Worm (Caenorhabditis elegans) whole organism, L2 larva: ENCODE data around the gene ogdh-1.

Experiments
- F13H6.1 ChIP-seq: sonication (generic microtip); optimal IDR thresholded peaks from 2 replicates; lab custom pipeline; 2016; ENCODE audit warnings: missing genetic modification characterization, missing compliant biosample characterization
- R02D3.7 ChIP-seq: fragments of 150-350 bp; optimal IDR thresholded peaks from 2 replicates; lab custom pipeline; 2014; ENCODE audit warnings: missing biosample characterization, missing genetic modification characterization
- Y55F3AM.14 ChIP-seq: fragments of 200-800 bp; sonication (Bioruptor generic); optimal IDR thresholded peaks from 2 replicates; lab custom pipeline; 2018; ENCODE audit warnings: mild to moderate bottlenecking, missing genetic modification characterization, missing compliant biosample characterization
- ZK546.5 ChIP-seq: sonication (generic microtip); optimal IDR thresholded peaks from 2 replicates; lab custom pipeline; 2017; ENCODE audit warnings: missing biosample characterization, missing genetic modification characterization
- alr-1 ChIP-seq: fragments of 150-350 bp; optimal IDR thresholded peaks from 2 replicates; lab custom pipeline; 2014; ENCODE audit warnings: missing biosample characterization, missing genetic modification characterization
- aly-2 ChIP-seq: fragments of 150-350 bp; optimal IDR thresholded peaks from 2 replicates; lab custom pipeline; 2014; ENCODE audit warnings: missing biosample characterization, missing genetic modification characterization
- ama-1 ChIP-seq: fragments of 150-350 bp; optimal IDR thresholded peaks from 2 replicates; lab custom pipeline; 2018; ENCODE audit warnings: inconsistent platforms
- blmp-1 ChIP-seq: sonication (generic microtip); optimal IDR thresholded peaks from 2 replicates; lab custom pipeline; 2017; ENCODE audit warnings: missing genetic modification characterization, mild to moderate bottlenecking, missing compliant biosample characterization, antibody characterized with exemption, moderate library complexity; ENCODE audit not compliant: insufficient read depth
- ceh-16 ChIP-seq: fragments of 150-350 bp; optimal IDR thresholded peaks from 2 replicates; lab custom pipeline; 2014; ENCODE audit warnings: missing biosample characterization, missing genetic modification characterization
- dmd-4 ChIP-seq: sonication (generic microtip); optimal IDR thresholded peaks from 2 replicates; lab custom pipeline; 2017; ENCODE audit warnings: missing biosample characterization, missing genetic modification characterization
- egl-27 ChIP-seq: sonication (generic microtip); optimal IDR thresholded peaks from 3 replicates; lab custom pipeline; 2017; ENCODE audit warnings: missing biosample characterization, missing genetic modification reagents, missing genetic modification characterization
- elt-1 ChIP-seq: fragments of 150-350 bp; optimal IDR thresholded peaks from 2 replicates; lab custom pipeline; 2014; ENCODE audit warnings: missing biosample characterization, missing genetic modification characterization
- elt-3 ChIP-seq: sonication (generic microtip); optimal IDR thresholded peaks from 2 replicates; lab custom pipeline; 2017; ENCODE audit warnings: missing biosample characterization, missing genetic modification characterization
- fos-1 ChIP-seq: fragments of 150-350 bp; optimal IDR thresholded peaks from 2 replicates; lab custom pipeline; 2014; ENCODE audit warnings: missing biosample characterization, missing genetic modification characterization
- lin-11 ChIP-seq: fragments of 150-350 bp; sonication (generic microtip); optimal IDR thresholded peaks from 2 replicates; lab custom pipeline; 2014; ENCODE audit warnings: missing biosample characterization, missing genetic modification characterization, inconsistent platforms, mixed read lengths
- lin-13 ChIP-seq: fragments of 150-350 bp; optimal IDR thresholded peaks from 2 replicates; lab custom pipeline; 2014; ENCODE audit warnings: missing biosample characterization, missing genetic modification reagents, missing genetic modification characterization
- lsy-2 ChIP-seq, 2 experiments: fragments of 150-350 bp in 1 of 2; sonication (generic microtip) in 1 of 2; optimal IDR thresholded peaks; 2 replicates each; lab custom pipeline; 2014 to 2017; ENCODE audit warnings: missing biosample characterization in 2 of 2, missing genetic modification characterization in 2 of 2
- mab-5 ChIP-seq: fragments of 150-350 bp; optimal IDR thresholded peaks from 2 replicates; lab custom pipeline; 2014; ENCODE audit warnings: missing biosample characterization, missing genetic modification characterization
- mbf-1 ChIP-seq: sonication (generic microtip); optimal IDR thresholded peaks from 2 replicates; lab custom pipeline; 2017; ENCODE audit warnings: missing biosample characterization, missing genetic modification characterization
- mdl-1 ChIP-seq, 2 experiments: fragments of 150-350 bp in 1 of 2; sonication (generic microtip) in 1 of 2; optimal IDR thresholded peaks; 2 replicates each; lab custom pipeline; 2017; ENCODE audit warnings: missing biosample characterization in 2 of 2, missing genetic modification characterization in 2 of 2
- nhr-10 ChIP-seq: sonication (generic microtip); optimal IDR thresholded peaks from 2 replicates; lab custom pipeline; 2017; ENCODE audit warnings: missing biosample characterization, missing genetic modification characterization
- nhr-237 ChIP-seq: fragments of 150-350 bp; optimal IDR thresholded peaks from 2 replicates; lab custom pipeline; 2014; ENCODE audit warnings: missing biosample characterization, missing genetic modification characterization
- nhr-25 ChIP-seq: fragments of 150-350 bp; sonication (generic microtip); optimal IDR thresholded peaks from 3 replicates; lab custom pipeline; 2014; ENCODE audit warnings: missing biosample characterization, missing genetic modification characterization
- nhr-6 ChIP-seq: fragments of 150-350 bp; optimal IDR thresholded peaks from 2 replicates; lab custom pipeline; 2014; ENCODE audit warnings: missing biosample characterization, missing genetic modification characterization
- nhr-77 ChIP-seq: fragments of 150-350 bp; optimal IDR thresholded peaks from 2 replicates; lab custom pipeline; 2014; ENCODE audit warnings: missing biosample characterization, missing genetic modification characterization
- snpc-4 ChIP-seq: fragments of 150-350 bp; optimal IDR thresholded peaks from 2 replicates; lab custom pipeline; 2014; ENCODE audit warnings: missing biosample characterization, missing genetic modification characterization
- unc-55 ChIP-seq: fragments of 150-350 bp; sonication (generic microtip); optimal IDR thresholded peaks from 3 replicates; lab custom pipeline; 2014; ENCODE audit warnings: missing biosample characterization, missing genetic modification reagents, missing genetic modification characterization
- unc-62 ChIP-seq: fragments of 150-350 bp; optimal IDR thresholded peaks from 2 replicates; lab custom pipeline; 2014; ENCODE audit warnings: missing biosample characterization, missing genetic modification reagents, missing genetic modification characterization
- zag-1 ChIP-seq: fragments of 150-350 bp; optimal IDR thresholded peaks from 2 replicates; lab custom pipeline; 2014; ENCODE audit warnings: missing biosample characterization, missing genetic modification characterization
- ztf-1 ChIP-seq: fragments of 200-800 bp; sonication (Bioruptor generic); conservative IDR thresholded peaks from 2 replicates; pipeline ENCODE4 v1.3.6; 2022; ENCODE audit warnings: missing genetic modification characterization, missing compliant biosample characterization
- ztf-11 ChIP-seq: sonication (generic microtip); optimal IDR thresholded peaks from 2 replicates; lab custom pipeline; 2017; ENCODE audit warnings: missing biosample characterization, missing genetic modification characterization

Gene ogdh-1

DNA sequence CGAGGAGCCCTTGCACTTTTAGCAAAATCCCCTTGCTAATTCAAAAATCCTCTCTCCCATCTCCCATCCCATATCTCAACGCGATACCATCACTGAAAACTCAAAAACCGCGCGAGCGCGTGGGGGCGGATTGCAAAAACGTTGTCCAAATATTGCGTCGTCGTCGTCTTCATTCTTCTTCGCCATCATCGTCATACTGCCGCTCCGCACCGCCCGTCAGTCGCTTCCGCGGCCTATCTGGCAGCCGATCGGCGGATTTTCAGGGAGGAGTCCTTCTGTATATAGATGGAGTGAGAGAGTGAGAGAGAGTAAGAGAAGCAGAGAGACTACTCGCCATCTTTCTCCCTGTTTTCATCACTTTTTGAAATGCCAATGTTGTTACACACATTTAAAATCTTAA lies 16.9 kb downstream of the ogdh-1 start:
- TF ChIP-seq lin-11: no peak
- TF ChIP-seq nhr-25 (tag; lab: Kevin White, UChicago): no peak
- no peak for TF ChIP-seq mdl-1 (tag; optimal IDR thresholded peaks at IDR 0.05; lab: Kevin White, UChicago)
- no peak for TF ChIP-seq F13H6.1 (tag; lab: Kevin White, UChicago)
- no peak for TF ChIP-seq snpc-4 (tag; lab: Kevin White, UChicago)
- TF ChIP-seq ama-1 (lab: Kevin White, UChicago): no peak
- TF ChIP-seq Y55F3AM.14 (GFP tag; lab: Kevin White, UChicago): no peak
- no peak for TF ChIP-seq unc-62 (GFP tag; lab: Kevin White, UChicago)
- no peak for TF ChIP-seq unc-55
- no peak for TF ChIP-seq ZK546.5 (tag; lab: Kevin White, UChicago)
- TF ChIP-seq blmp-1 (tag; lab: Kevin White, UChicago): no peak
- no peak for TF ChIP-seq elt-1 (tag; lab: Kevin White, UChicago)
- no peak for TF ChIP-seq ceh-16
- TF ChIP-seq dmd-4 (tag; lab: Kevin White, UChicago): no peak
- no peak for TF ChIP-seq fos-1 (tag; lab: Kevin White, UChicago)
- no peak for TF ChIP-seq zag-1 (tag; lab: Kevin White, UChicago)

DNA sequence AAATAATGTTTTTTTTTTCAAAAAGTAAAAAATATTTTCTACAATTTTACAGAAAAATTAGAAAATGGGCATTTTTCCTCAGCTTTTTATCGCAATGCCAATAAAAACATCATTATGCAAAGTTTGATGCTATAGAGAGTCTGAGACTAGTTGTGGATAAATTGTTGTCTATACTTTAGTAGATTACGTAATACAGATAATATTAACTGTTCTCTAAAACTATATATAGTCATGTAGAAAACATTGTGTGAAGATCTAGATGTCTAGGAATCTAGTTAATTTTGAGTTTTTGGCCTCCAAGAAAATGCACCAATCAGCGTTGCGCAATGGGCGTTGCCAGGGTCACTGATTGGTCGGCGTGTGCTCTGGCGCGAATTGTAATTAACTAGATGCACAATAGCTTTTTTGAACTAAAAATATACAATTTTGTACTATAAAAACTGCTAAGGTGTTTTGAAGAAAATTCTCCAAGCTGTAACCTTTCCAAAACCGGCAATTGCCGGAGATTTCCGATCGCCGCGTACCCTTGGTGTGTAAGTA lies 17.4 kb downstream of the ogdh-1 start:
- TF ChIP-seq lin-13 (GFP tag; lab: Kevin White, UChicago): no peak
- no peak for TF ChIP-seq ztf-1 (GFP tag; lab: Robert Waterston, UW)
- no peak for TF ChIP-seq mab-5 (tag; lab: Kevin White, UChicago)
- no peak for TF ChIP-seq fos-1 (tag; lab: Kevin White, UChicago)
- no peak for TF ChIP-seq nhr-10
- TF ChIP-seq, all 48 proteins: peak for 0

DNA sequence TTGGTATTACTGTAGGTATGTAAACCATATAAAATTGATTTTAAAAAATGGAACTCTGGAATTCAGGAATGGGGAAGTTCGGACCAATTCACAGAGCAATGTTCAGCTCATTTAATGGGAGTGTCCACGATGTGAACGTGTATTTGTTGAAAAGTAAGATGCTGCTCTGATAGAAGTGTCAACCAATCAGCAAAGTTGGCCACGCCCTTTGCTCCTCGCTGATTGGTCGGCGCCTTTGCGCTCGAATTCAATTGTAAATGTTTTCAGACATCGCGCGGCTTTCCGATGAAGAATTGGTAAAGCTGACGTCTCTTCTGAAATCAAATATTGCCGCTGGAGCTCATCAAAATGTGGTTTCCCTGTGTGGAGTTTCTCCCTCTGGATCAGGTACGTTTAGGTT lies 20.7 kb downstream of the ogdh-1 start:
- TF ChIP-seq nhr-10 (no peak), nhr-77 (tag; lab: Kevin White, UChicago) (no peak)

DNA sequence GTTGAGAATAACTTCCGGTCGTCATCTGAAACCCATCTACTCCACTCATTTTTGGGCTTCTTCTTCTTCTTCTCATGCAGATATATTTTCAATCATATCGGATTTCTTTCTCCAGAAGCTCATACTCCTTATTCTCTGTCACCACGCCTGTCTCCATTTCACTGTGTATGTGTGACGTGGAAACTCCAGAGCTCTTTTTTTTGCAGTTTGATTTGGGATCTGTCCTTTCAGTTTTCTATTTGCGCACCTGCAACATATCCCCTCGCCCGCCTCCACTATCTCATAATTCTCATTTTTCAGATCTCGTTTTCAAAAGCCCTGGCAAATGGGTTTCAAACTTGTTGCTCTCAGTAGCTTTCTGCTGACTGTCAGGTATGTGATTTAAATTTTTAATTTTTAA lies 25.1 kb downstream of the ogdh-1 start, which contains the start of gene kin-36:
Gene kin-36, plus strand, starts transcription at position 301 of the 400 bp plus-strand sequence.
- no peak for TF ChIP-seq nhr-25 (tag; lab: Kevin White, UChicago)
- no peak for TF ChIP-seq unc-62 (GFP tag; lab: Kevin White, UChicago)
- no peak for TF ChIP-seq nhr-237 (tag; lab: Kevin White, UChicago)
- no peak for TF ChIP-seq blmp-1 (tag; lab: Kevin White, UChicago)
- no peak for TF ChIP-seq zag-1 (tag; lab: Kevin White, UChicago)
- no peak for TF ChIP-seq elt-3

DNA sequence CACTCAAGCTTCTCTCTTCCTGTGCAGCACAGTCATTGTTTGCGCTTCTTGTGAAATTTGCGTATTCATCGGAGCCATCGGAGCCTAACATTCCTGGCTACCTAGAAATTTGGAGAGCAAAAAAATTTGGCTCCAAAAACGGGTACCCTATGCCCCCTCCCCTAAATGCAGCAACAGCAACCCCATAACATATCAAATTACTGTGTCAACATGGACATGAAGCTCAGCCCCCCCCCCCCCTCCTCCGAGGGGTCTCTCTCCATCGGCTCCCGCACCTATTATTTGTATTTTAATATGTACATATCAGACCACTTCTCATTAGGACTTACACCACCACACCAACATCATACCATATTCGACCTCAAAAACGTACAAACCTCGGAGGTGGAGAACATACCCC lies 29.5 kb downstream of the ogdh-1 start:
- TF ChIP-seq R02D3.7 (tag; lab: Kevin White, UChicago) (no peak), nhr-6 (tag; lab: Kevin White, UChicago) (no peak), alr-1 (tag; lab: Kevin White, UChicago) (no peak), blmp-1 (tag; lab: Kevin White, UChicago) (no peak), egl-27 (tag; lab: Kevin White, UChicago) (no peak), snpc-4 (tag; lab: Kevin White, UChicago) (no peak), unc-62 (GFP tag; lab: Kevin White, UChicago) (no peak), elt-1 (tag; lab: Kevin White, UChicago) (no peak), ZK546.5 (tag; lab: Kevin White, UChicago) (no peak), lsy-2 (tag; optimal IDR thresholded peaks at IDR 0.05; lab: Kevin White, UChicago) (no peak)

DNA sequence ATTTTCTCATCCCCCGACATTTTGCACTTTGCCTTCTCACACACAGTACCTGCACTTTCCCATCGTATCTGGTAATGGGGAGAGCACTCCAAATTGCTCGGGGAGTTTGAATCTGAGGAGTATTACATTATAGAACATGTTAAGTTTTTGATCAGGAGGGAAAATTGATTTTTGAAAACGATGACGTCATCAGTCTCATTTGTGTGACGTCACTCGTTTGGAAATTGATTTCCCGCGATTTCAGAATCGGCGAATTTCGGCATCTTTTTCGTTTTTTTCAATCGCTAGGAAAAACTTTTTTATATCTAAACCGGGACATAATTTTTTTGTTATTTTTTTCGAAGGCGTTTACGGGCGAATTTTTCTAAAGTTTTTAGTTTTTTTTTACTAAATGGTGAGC lies 30.5 kb downstream of the ogdh-1 start:
- TF ChIP-seq unc-55: no peak
- no peak for TF ChIP-seq aly-2
- TF ChIP-seq mbf-1 (tag; lab: Kevin White, UChicago): no peak
- TF ChIP-seq nhr-6 (tag; lab: Kevin White, UChicago): no peak
- no peak for TF ChIP-seq ceh-16
- TF ChIP-seq lin-11: no peak
- no peak for TF ChIP-seq alr-1 (tag; lab: Kevin White, UChicago)
- no peak for TF ChIP-seq nhr-77 (tag; lab: Kevin White, UChicago)
- TF ChIP-seq blmp-1 (tag; lab: Kevin White, UChicago): no peak
- TF ChIP-seq mab-5 (tag; lab: Kevin White, UChicago): no peak
- no peak for TF ChIP-seq ztf-11 (tag; lab: Kevin White, UChicago)
- no peak for TF ChIP-seq R02D3.7 (tag; lab: Kevin White, UChicago)
